Fruit fly (Drosophila melanogaster): ENCODE results near the gene mura.
A peak's percentile ranks its signal among the peaks of the same experiment; 100 is the strongest.

The mura gene

DNA sequence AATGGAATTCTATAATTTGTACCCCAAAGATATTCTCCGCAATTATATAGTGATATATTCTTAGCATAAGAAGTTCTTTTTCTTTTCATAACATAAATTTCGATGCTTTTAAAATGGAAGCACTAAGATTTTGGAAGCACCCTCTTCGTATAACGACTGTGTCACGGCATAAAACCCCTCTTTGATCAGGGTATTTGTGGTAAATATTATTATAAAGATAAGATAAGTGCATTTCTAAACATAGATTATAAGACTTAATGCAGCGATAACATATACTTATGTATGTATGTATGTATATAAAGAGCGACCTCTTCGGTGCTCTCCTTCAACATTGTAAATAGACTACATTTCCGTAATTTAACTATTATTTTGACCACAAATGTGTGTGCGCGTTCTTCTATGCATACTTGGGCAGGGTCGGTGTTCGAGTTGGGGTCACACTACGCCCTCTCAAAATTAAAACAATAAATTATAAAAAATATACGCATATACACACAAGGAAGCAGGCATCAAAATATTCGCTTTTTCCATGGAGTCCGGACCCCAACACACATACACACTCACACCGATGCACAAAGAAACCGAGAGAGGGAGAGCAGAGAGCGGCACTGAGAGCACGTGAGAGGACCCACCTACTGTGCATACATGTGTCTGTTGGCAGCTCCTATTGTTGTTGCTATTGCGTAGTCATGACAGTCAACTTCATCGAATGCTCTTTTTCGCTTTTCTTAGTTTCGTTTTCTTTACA lies 1.2 kb downstream of the mura start (continued):
- TF ChIP-seq Eip93F (GFP tag; optimal IDR thresholded peaks at IDR 0.05) (peak; percentile 6), Smox (GFP tag; optimal IDR thresholded peaks at IDR 0.05) (no peak), acj6 (GFP tag; optimal IDR thresholded peaks at IDR 0.05) (no peak), topi (GFP tag; optimal IDR thresholded peaks at IDR 0.05) (no peak), Lpt (GFP tag; optimal IDR thresholded peaks at IDR 0.05) (peak; percentile 3), dsx (GFP tag; optimal IDR thresholded peaks at IDR 0.05; ENCODE audit: poor library complexity, severe bottlenecking) (peak; percentile 79), Ets96B (tag; optimal IDR thresholded peaks at IDR 0.05) (peak; percentile 5), eg (GFP tag; IDR thresholded peaks at IDR 0.05) (no peak), salr (GFP tag; optimal IDR thresholded peaks at IDR 0.05) (no peak), CG8319 (GFP tag; optimal IDR thresholded peaks at IDR 0.05) (no peak), CG34406 (GFP tag; optimal IDR thresholded peaks at IDR 0.05) (no peak), esn (GFP tag; optimal IDR thresholded peaks at IDR 0.05) (no peak), Gug (GFP tag; IDR thresholded peaks at IDR 0.05) (no peak), CG1621 (tag; optimal IDR thresholded peaks at IDR 0.05) (no peak), CG11762 (GFP tag; optimal IDR thresholded peaks at IDR 0.05; ENCODE audit: insufficient read depth) (no peak), CG7368 (GFP tag; optimal IDR thresholded peaks at IDR 0.05) (no peak), Hr4 (GFP tag; optimal IDR thresholded peaks at IDR 0.05) (no peak), CG9139 (GFP tag; optimal IDR thresholded peaks at IDR 0.05) (peak; percentile 36), spab (GFP tag; optimal IDR thresholded peaks at IDR 0.05) (no peak), CG3032 (tag; optimal IDR thresholded peaks at IDR 0.05) (no peak), CG6854 (GFP tag; optimal IDR thresholded peaks at IDR 0.05) (no peak), Sox102F (GFP tag; optimal IDR thresholded peaks at IDR 0.05) (peak; percentile 46)

DNA sequence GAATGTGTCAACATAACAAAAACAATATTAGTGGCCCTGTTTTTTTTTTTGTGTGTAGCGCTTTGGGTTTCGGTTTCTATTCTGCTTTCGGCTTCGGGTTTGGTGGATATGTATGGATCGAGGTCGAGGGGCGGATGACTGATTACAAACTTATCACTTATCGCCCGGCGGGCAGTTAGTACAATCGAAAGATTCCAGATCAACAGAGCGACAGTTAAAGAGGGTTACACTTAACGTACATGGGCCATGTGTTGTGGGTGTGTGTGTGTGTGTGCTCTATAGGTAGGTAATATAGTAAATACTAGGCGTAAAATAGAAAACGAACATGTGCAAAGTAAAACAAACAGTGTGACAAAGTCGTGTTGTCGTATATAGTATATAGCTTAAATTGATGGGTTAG lies 2.8 kb downstream of the mura start:
- TF ChIP-seq fkh (GFP tag; optimal IDR thresholded peaks at IDR 0.05) (peak; percentile 22), achi (GFP tag; optimal IDR thresholded peaks at IDR 0.05) (no peak)

DNA sequence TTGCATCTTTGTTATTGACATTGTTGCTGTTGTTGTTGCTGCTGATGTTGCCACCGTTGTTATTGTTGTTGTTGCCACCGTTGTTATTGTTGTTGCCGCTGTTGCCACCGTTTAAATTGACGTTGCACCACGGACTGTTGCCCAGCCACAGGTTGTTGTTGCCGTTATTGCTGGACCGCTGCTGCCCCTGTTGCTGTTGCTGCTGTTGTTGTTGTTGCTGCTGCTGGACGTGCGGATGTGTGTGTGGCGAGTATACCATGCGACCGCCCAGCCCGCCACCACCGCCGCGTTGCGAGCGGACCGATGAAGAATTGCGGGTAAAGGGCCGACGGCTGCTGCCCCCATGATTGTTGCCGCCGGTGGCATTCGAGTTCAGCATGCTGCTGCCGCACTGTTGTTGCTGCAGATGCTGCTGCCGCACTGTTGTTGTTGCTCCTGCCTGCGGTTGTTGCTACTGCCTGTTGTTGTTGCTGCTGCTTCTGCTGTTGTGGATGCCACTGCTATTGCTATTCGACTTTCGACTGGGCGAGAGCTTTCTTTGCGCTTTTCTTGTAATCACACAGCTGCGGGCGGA lies 4.7 kb downstream of the mura start:
- TF ChIP-seq fkh (GFP tag; optimal IDR thresholded peaks at IDR 0.05) = no peak
- no peak for TF ChIP-seq pdm3 (GFP tag; optimal IDR thresholded peaks at IDR 0.05)
- TF ChIP-seq CG10631 (GFP tag; optimal IDR thresholded peaks at IDR 0.05) = no peak
- TF ChIP-seq CG8119 (GFP tag; IDR thresholded peaks at IDR 0.05) = no peak
- TF ChIP-seq CG11902 (GFP tag; optimal IDR thresholded peaks at IDR 0.05) = no peak
- no peak for TF ChIP-seq Ets96B (tag; optimal IDR thresholded peaks at IDR 0.05)
- no peak for TF ChIP-seq Gug (GFP tag; IDR thresholded peaks at IDR 0.05)

DNA sequence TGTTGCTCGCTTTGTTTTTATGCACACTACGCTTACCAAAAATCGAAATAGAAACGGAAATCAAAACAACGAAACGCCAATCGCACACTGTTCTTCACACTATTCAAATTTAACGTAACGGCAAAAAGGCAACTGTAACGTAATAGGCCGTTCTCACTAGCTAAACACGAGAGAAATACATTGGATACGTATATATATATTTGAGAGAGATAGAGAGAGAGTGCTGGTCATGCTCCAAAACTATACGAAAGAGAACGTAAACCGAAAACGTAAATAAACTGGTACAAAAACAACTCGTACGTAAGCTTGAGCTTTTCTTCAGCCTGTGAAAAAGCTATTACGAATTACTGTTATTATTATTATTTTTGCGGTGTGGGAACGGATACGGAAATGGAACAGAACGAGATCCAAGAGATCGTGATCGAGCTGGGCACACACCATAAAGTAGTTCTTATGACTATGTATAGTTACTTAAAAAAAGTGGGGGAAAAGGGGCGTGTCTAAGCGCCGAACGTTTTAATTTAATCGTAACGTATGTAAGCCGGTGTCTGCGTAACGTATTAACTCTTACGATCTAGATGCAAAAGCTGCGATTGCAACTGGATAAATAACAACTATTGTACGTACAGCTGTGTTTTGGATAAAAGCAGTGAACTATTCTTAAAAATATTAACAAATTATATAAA lies 8.0 kb downstream of the mura start:
- TF ChIP-seq cyc (GFP tag; optimal IDR thresholded peaks at IDR 0.05) (no peak), achi (GFP tag; optimal IDR thresholded peaks at IDR 0.05) (no peak), pdm3 (GFP tag; optimal IDR thresholded peaks at IDR 0.05) (no peak), CG32006 (GFP tag; optimal IDR thresholded peaks at IDR 0.05) (no peak), Hr38 (GFP tag; optimal IDR thresholded peaks at IDR 0.05) (no peak), salr (GFP tag; optimal IDR thresholded peaks at IDR 0.05) (no peak), Ets21C (GFP tag; optimal IDR thresholded peaks at IDR 0.05) (no peak), Eip78C (GFP tag) (no peak), Eip93F (GFP tag; optimal IDR thresholded peaks at IDR 0.05) (no peak), lz (GFP tag; optimal IDR thresholded peaks at IDR 0.05) (no peak), eg (GFP tag; IDR thresholded peaks at IDR 0.05) (no peak)
